Fruit fly (Drosophila melanogaster) whole organism, embryonic: ENCODE results near the gene CAHbeta.
A peak's percentile ranks its signal among the peaks of the same experiment; 100 is the strongest.

Experiments
- ATbp ChIP-seq: fragments of 200-800 bp; sonication (Bioruptor generic); optimal IDR thresholded peaks from 2 replicates; lab custom pipeline; 2017; ENCODE audit warnings: missing biosample characterization, mild to moderate bottlenecking, missing genetic modification characterization, missing genetic modification reagents
- C15 ChIP-seq: fragments of 200-800 bp; sonication (Bioruptor generic); IDR thresholded peaks from 3 replicates; pipeline ENCODE4 v1.3.6; 2022; ENCODE audit warnings: missing biosample characterization, missing genetic modification characterization
- CG12155 ChIP-seq: fragments of 200-800 bp; sonication (Bioruptor generic); optimal IDR thresholded peaks from 3 replicates; lab custom pipeline; 2016; ENCODE audit warnings: missing biosample characterization, missing genetic modification characterization
- CG14667 ChIP-seq: fragments of 200-800 bp; sonication (Bioruptor generic); IDR thresholded peaks from 2 replicates; pipeline ENCODE4 v1.3.6; 2022; ENCODE audit warnings: missing biosample characterization, missing genetic modification characterization
- CG15479 ChIP-seq: fragments of 200-800 bp; sonication (Bioruptor generic); optimal IDR thresholded peaks from 3 replicates; lab custom pipeline; 2019; ENCODE audit warnings: missing biosample characterization, mild to moderate bottlenecking, missing genetic modification characterization, moderate library complexity
- CG17359 ChIP-seq: fragments of 200-800 bp; sonication (Bioruptor generic); optimal IDR thresholded peaks from 3 replicates; lab custom pipeline; 2018; ENCODE audit warnings: missing biosample characterization, mild to moderate bottlenecking, missing genetic modification characterization, moderate library complexity
- CG18476 ChIP-seq: fragments of 200-800 bp; sonication (Bioruptor generic); optimal IDR thresholded peaks from 2 replicates; lab custom pipeline; 2016; ENCODE audit warnings: missing biosample characterization, mild to moderate bottlenecking, missing genetic modification characterization
- CG2875 ChIP-seq: fragments of 200-800 bp; sonication (Bioruptor generic); optimal IDR thresholded peaks from 2 replicates; lab custom pipeline; 2017; ENCODE audit warnings: missing biosample characterization, mild to moderate bottlenecking, missing genetic modification characterization, missing genetic modification reagents
- CG33213 ChIP-seq: fragments of 200-800 bp; sonication (Bioruptor generic); optimal IDR thresholded peaks from 3 replicates; lab custom pipeline; 2016; ENCODE audit warnings: missing biosample characterization, missing genetic modification characterization
- CG4282 ChIP-seq: fragments of 200-800 bp; sonication (Bioruptor generic); optimal IDR thresholded peaks from 2 replicates; lab custom pipeline; 2016; ENCODE audit warnings: missing biosample characterization, missing genetic modification characterization
- CG4424 ChIP-seq: fragments of 200-800 bp; sonication (Bioruptor generic); optimal IDR thresholded peaks from 3 replicates; lab custom pipeline; 2016; ENCODE audit warnings: missing biosample characterization, missing genetic modification characterization
- CG4707 ChIP-seq: fragments of 200-800 bp; sonication (Bioruptor generic); optimal IDR thresholded peaks from 2 replicates; lab custom pipeline; 2018; ENCODE audit warnings: missing biosample characterization, mild to moderate bottlenecking, missing genetic modification characterization, moderate library complexity
- CG4730 ChIP-seq: fragments of 200-800 bp; sonication (Bioruptor generic); IDR thresholded peaks from 2 replicates; pipeline ENCODE4 v1.3.6; 2022; ENCODE audit warnings: missing biosample characterization, missing genetic modification characterization
- CG6654 ChIP-seq: fragments of 200-800 bp; sonication (Bioruptor generic); optimal IDR thresholded peaks from 2 replicates; lab custom pipeline; 2017; ENCODE audit warnings: missing biosample characterization, mild to moderate bottlenecking, missing genetic modification characterization
- CG6683 ChIP-seq: fragments of 200-800 bp; sonication (Bioruptor generic); optimal IDR thresholded peaks from 2 replicates; lab custom pipeline; 2017; ENCODE audit warnings: missing biosample characterization, mild to moderate bottlenecking, missing genetic modification characterization, missing genetic modification reagents
- CG8765 ChIP-seq: fragments of 200-800 bp; sonication (Bioruptor generic); IDR thresholded peaks from 2 replicates; pipeline ENCODE4 v1.3.6; 2022; ENCODE audit warnings: missing biosample characterization, missing genetic modification characterization
- CG9609 ChIP-seq: fragments of 200-800 bp; sonication (Bioruptor generic); optimal IDR thresholded peaks from 3 replicates; lab custom pipeline; 2016; ENCODE audit warnings: missing biosample characterization, missing genetic modification characterization
- CrebB ChIP-seq: fragments of 200-800 bp; sonication (Bioruptor generic); optimal IDR thresholded peaks from 3 replicates; lab custom pipeline; 2018; ENCODE audit warnings: missing biosample characterization, mild to moderate bottlenecking, missing genetic modification characterization
- Dad ChIP-seq: fragments of 200-800 bp; sonication (Bioruptor generic); optimal IDR thresholded peaks from 3 replicates; lab custom pipeline; 2016; ENCODE audit warnings: missing biosample characterization, missing genetic modification characterization
- Dbx ChIP-seq: fragments of 200-800 bp; sonication (Bioruptor generic); IDR thresholded peaks from 3 replicates; pipeline ENCODE4 v1.3.6; 2022; ENCODE audit warnings: missing biosample characterization, missing genetic modification characterization
- Dip2 ChIP-seq: fragments of 200-800 bp; sonication (Bioruptor generic); IDR thresholded peaks from 2 replicates; pipeline ENCODE4 v1.3.6; 2022; ENCODE audit warnings: missing biosample characterization, missing genetic modification characterization
- Eip74EF ChIP-seq, 2 experiments: fragments of 200-800 bp in 1 of 2; fragments of >200 bp in 1 of 2; sonication (Bioruptor generic) in 1 of 2; optimal IDR thresholded peaks; 2 replicates each; lab custom pipeline; 2017 to 2019; ENCODE audit warnings: missing biosample characterization in 2 of 2, missing genetic modification characterization in 2 of 2, mild to moderate bottlenecking in 1 of 2, moderate library complexity in 1 of 2
- HHEX ChIP-seq: fragments of 200-800 bp; sonication (Bioruptor generic); optimal IDR thresholded peaks from 3 replicates; lab custom pipeline; 2017; ENCODE audit warnings: missing biosample characterization, mild to moderate bottlenecking, missing genetic modification characterization, missing genetic modification reagents
- HmgD ChIP-seq: fragments of 200-800 bp; sonication (Bioruptor generic); optimal IDR thresholded peaks from 3 replicates; lab custom pipeline; 2016; ENCODE audit warnings: missing biosample characterization, missing genetic modification characterization
- Kr ChIP-seq: fragments of 200-800 bp; sonication (Bioruptor generic); optimal IDR thresholded peaks from 2 replicates; lab custom pipeline; 2017; ENCODE audit warnings: missing biosample characterization, mild to moderate bottlenecking, missing genetic modification characterization
- Lim3 ChIP-seq: fragments of 200-800 bp; sonication (Bioruptor generic); IDR thresholded peaks from 2 replicates; pipeline ENCODE4 v1.3.6; 2022; ENCODE audit warnings: missing biosample characterization, missing genetic modification characterization
- MESR4 ChIP-seq: fragments of 200-800 bp; sonication (Bioruptor generic); optimal IDR thresholded peaks from 2 replicates; lab custom pipeline; 2018; ENCODE audit warnings: missing biosample characterization, mild to moderate bottlenecking, missing genetic modification characterization, moderate library complexity
- Mad ChIP-seq: fragments of 200-800 bp; sonication (Bioruptor generic); optimal IDR thresholded peaks from 2 replicates; lab custom pipeline; 2016; ENCODE audit warnings: missing biosample characterization, missing genetic modification characterization
- Max ChIP-seq: fragments of 200-800 bp; sonication (Bioruptor generic); optimal IDR thresholded peaks from 2 replicates; lab custom pipeline; 2016; ENCODE audit warnings: missing biosample characterization, mild to moderate bottlenecking, missing genetic modification characterization
- NK7.1 ChIP-seq: fragments of 200-800 bp; sonication (Bioruptor generic); optimal IDR thresholded peaks from 3 replicates; lab custom pipeline; 2016; ENCODE audit warnings: missing biosample characterization, missing genetic modification characterization
- Nf-YC ChIP-seq: fragments of 200-800 bp; optimal IDR thresholded peaks from 3 replicates; lab custom pipeline; 2019; ENCODE audit warnings: missing biosample characterization, mild to moderate bottlenecking, missing genetic modification characterization, moderate library complexity
- NfI ChIP-seq: fragments of 200-800 bp; sonication (Bioruptor generic); optimal IDR thresholded peaks from 3 replicates; lab custom pipeline; 2018; ENCODE audit warnings: missing biosample characterization, mild to moderate bottlenecking, missing genetic modification characterization, moderate library complexity
- Ptx1 ChIP-seq: fragments of 200-800 bp; sonication (Bioruptor generic); IDR thresholded peaks from 2 replicates; pipeline ENCODE4 v1.3.6; 2022; ENCODE audit warnings: missing biosample characterization, missing genetic modification characterization
- Rfx ChIP-seq: fragments of 200-800 bp; sonication (Bioruptor generic); IDR thresholded peaks from 2 replicates; pipeline ENCODE4 v1.3.6; 2022; ENCODE audit warnings: missing biosample characterization, missing genetic modification characterization
- Rx ChIP-seq: fragments of 200-800 bp; sonication (Bioruptor generic); IDR thresholded peaks from 2 replicates; pipeline ENCODE4 v1.3.6; 2022; ENCODE audit warnings: missing biosample characterization, missing genetic modification characterization
- Trl ChIP-seq, 3 experiments: fragments of >200 bp in 2 of 3; fragments of 200-800 bp in 1 of 3; sonication (Bioruptor generic) in 1 of 3; optimal IDR thresholded peaks; 2 replicates in 1 of 3; 3 replicates in 2 of 3; lab custom pipeline; 2016 to 2017; ENCODE audit warnings: missing biosample characterization in 1 of 3, missing genetic modification characterization in 1 of 3
- az2 ChIP-seq: fragments of 200-800 bp; sonication (Bioruptor generic); optimal IDR thresholded peaks from 3 replicates; lab custom pipeline; 2016; ENCODE audit warnings: missing biosample characterization, missing genetic modification characterization
- cato ChIP-seq: fragments of 200-800 bp; sonication (Bioruptor generic); optimal IDR thresholded peaks from 2 replicates; lab custom pipeline; 2016; ENCODE audit warnings: missing biosample characterization, missing genetic modification characterization, borderline replicate concordance
- chn ChIP-seq: fragments of 200-800 bp; sonication (Bioruptor generic); optimal IDR thresholded peaks from 2 replicates; lab custom pipeline; 2016; ENCODE audit warnings: missing biosample characterization, missing genetic modification characterization
- ci ChIP-seq: fragments of 200-800 bp; sonication (Bioruptor generic); IDR thresholded peaks from 3 replicates; pipeline ENCODE4 v1.3.6; 2022; ENCODE audit warnings: missing biosample characterization, missing genetic modification characterization
- croc ChIP-seq: fragments of 200-800 bp; sonication (Bioruptor generic); conservative IDR thresholded peaks from 3 replicates; pipeline ENCODE4 v1.3.6; 2022; ENCODE audit warnings: missing biosample characterization, missing genetic modification characterization
- gsb ChIP-seq: fragments of 200-800 bp; sonication (Bioruptor generic); IDR thresholded peaks from 2 replicates; pipeline ENCODE4 v1.3.6; 2022; ENCODE audit warnings: missing biosample characterization, missing genetic modification characterization
- h ChIP-seq: fragments of >200 bp; optimal IDR thresholded peaks from 2 replicates; lab custom pipeline; 2017
- ham ChIP-seq: fragments of 200-800 bp; sonication (Bioruptor generic); IDR thresholded peaks from 2 replicates; pipeline ENCODE4 v1.3.6; 2022; ENCODE audit warnings: missing biosample characterization, missing genetic modification characterization
- hth ChIP-seq: fragments of >200 bp; optimal IDR thresholded peaks from 2 replicates; lab custom pipeline; 2017; ENCODE audit warnings: inconsistent platforms
- maf-S ChIP-seq: fragments of 200-800 bp; sonication (Bioruptor generic); optimal IDR thresholded peaks from 2 replicates; lab custom pipeline; 2016; ENCODE audit warnings: missing biosample characterization, missing genetic modification characterization
- nau ChIP-seq: fragments of 200-800 bp; sonication (Bioruptor generic); optimal IDR thresholded peaks from 3 replicates; lab custom pipeline; 2017; ENCODE audit warnings: missing biosample characterization, mild to moderate bottlenecking, missing genetic modification characterization, missing genetic modification reagents
- peb ChIP-seq: fragments of 200-800 bp; sonication (Bioruptor generic); IDR thresholded peaks from 2 replicates; pipeline ENCODE4 v1.3.6; 2022; ENCODE audit warnings: missing biosample characterization, missing genetic modification characterization
- ranshi ChIP-seq: fragments of 200-800 bp; sonication (Bioruptor generic); IDR thresholded peaks from 2 replicates; pipeline ENCODE4 v1.3.6; 2022; ENCODE audit warnings: missing biosample characterization, missing genetic modification characterization
- tap ChIP-seq: fragments of 200-800 bp; optimal IDR thresholded peaks from 3 replicates; lab custom pipeline; 2019; ENCODE audit warnings: missing biosample characterization, mild to moderate bottlenecking, missing genetic modification characterization, moderate library complexity
- zfh1 ChIP-seq: fragments of 200-800 bp; sonication (Bioruptor generic); IDR thresholded peaks from 3 replicates; pipeline ENCODE4 v1.3.6; 2022; ENCODE audit warnings: missing biosample characterization, missing genetic modification characterization

The CAHbeta gene

dm6 chr3R:8963756-8964342, 16.8 kb upstream of the CAHbeta start (continued):
- TF ChIP-seq croc (GFP tag; lab: Robert Waterston, UW) (no peak; the same call in 2 of the 3 replicates), CG15479 (no peak), ranshi (GFP tag; lab: Robert Waterston, UW) (no peak), Dad (GFP tag; lab: Kevin White, UChicago) (no peak), CG2875 (GFP tag; lab: Kevin White, UChicago) (no peak), CG4424 (GFP tag; lab: Kevin White, UChicago) (no peak), CG4730 (GFP tag; lab: Robert Waterston, UW) (0 out of 2 replicates have a peak, but pooled peaks have one; percentile 35), peb (no peak), zfh1 (GFP tag; lab: Robert Waterston, UW) (0 out of 3 replicates have a peak, but pooled peaks have one; percentile 15), HHEX (GFP tag; lab: Kevin White, UChicago) (no peak), MESR4 (GFP tag; lab: Kevin White, UChicago) (no peak), Max (GFP tag; lab: Kevin White, UChicago) (no peak), CG18476 (GFP tag; lab: Kevin White, UChicago) (no peak), CG33213 (GFP tag; lab: Kevin White, UChicago) (no peak), ham (GFP tag; lab: Robert Waterston, UW) (no peak), Ptx1 (GFP tag; lab: Robert Waterston, UW) (0 out of 2 replicates have a peak, but pooled peaks have one; percentile 31), CG4707 (GFP tag; lab: Kevin White, UChicago) (peak; percentile 19), Lim3 (no peak), az2 (GFP tag; lab: Kevin White, UChicago) (peak; percentile 18), CG6654 (GFP tag; lab: Kevin White, UChicago) (no peak), h (lab: Kevin White, UChicago) (no peak), CrebB (tag; lab: Kevin White, UChicago) (no peak), Rfx (no peak), gsb (no peak), NfI (GFP tag; lab: Kevin White, UChicago) (peak; percentile 27), chn (no peak), ATbp (GFP tag; lab: Kevin White, UChicago) (peak; percentile 61), CG8765 (no peak), NK7.1 (GFP tag; lab: Kevin White, UChicago) (no peak), CG6683 (GFP tag; lab: Kevin White, UChicago) (no peak), maf-S (GFP tag; lab: Kevin White, UChicago) (no peak), Nf-YC (tag; lab: Kevin White, UChicago) (no peak), Dip2 (GFP tag; lab: Robert Waterston, UW) (no peak), nau (no peak), Dbx (GFP tag; lab: Robert Waterston, UW) (no peak), ci (GFP tag; lab: Robert Waterston, UW) (peak; percentile 85), Rx (GFP tag; lab: Robert Waterston, UW) (no peak), CG4282 (GFP tag; lab: Kevin White, UChicago) (no peak), cato (GFP tag; lab: Kevin White, UChicago) (no peak), CG14667 (GFP tag; lab: Robert Waterston, UW) (no peak), Kr (GFP tag; lab: Kevin White, UChicago) (no peak), Eip74EF (GFP tag; optimal IDR thresholded peaks at IDR 0.05; lab: Kevin White, UChicago) (peak in 1 of 2 experiments; percentile 14), CG17359 (tag; lab: Kevin White, UChicago) (peak; percentile 75), hth (lab: Kevin White, UChicago) (no peak), Mad (no peak), CG12155 (GFP tag; lab: Kevin White, UChicago) (no peak), CG9609 (GFP tag; lab: Kevin White, UChicago) (no peak), Trl (optimal IDR thresholded peaks at IDR 0.05; lab: Kevin White, UChicago) (no peak), Trl (GFP tag; optimal IDR thresholded peaks at IDR 0.05; lab: Kevin White, UChicago) (no peak), C15 (GFP tag; lab: Robert Waterston, UW) (no peak), HmgD (GFP tag; lab: Kevin White, UChicago) (no peak), tap (peak; percentile 7)
